Fruit fly (Drosophila melanogaster) whole organism, pupa: ENCODE results near the gene aru.

Source experiments
- CG10348 ChIP-seq: fragments of 200-800 bp; sonication (Bioruptor generic); IDR thresholded peaks from 2 replicates; pipeline ENCODE4 v1.3.6; 2022; ENCODE audit warnings: missing biosample characterization, missing genetic modification characterization
- CG12605 ChIP-seq: fragments of 200-800 bp; sonication (Bioruptor generic); IDR thresholded peaks from 2 replicates; pipeline ENCODE4 v1.3.6; 2022; ENCODE audit warnings: missing biosample characterization, missing genetic modification characterization
- CG14655 ChIP-seq: fragments of 200-800 bp; sonication (Bioruptor generic); optimal IDR thresholded peaks from 3 replicates; lab custom pipeline; 2017; ENCODE audit warnings: mild to moderate bottlenecking, missing biosample characterization, missing genetic modification reagents, missing genetic modification characterization
- CG15710 ChIP-seq: fragments of 200-800 bp; sonication (Bioruptor generic); optimal IDR thresholded peaks from 2 replicates; lab custom pipeline; 2018; ENCODE audit warnings: missing biosample characterization, mild to moderate bottlenecking, missing genetic modification characterization, moderate library complexity
- CG32121 ChIP-seq: fragments of 200-800 bp; sonication (Bioruptor generic); IDR thresholded peaks from 2 replicates; pipeline ENCODE4 v1.3.6; 2022; ENCODE audit warnings: missing biosample characterization, missing genetic modification characterization
- CG4496 ChIP-seq: fragments of 200-800 bp; sonication (Bioruptor generic); IDR thresholded peaks from 3 replicates; pipeline ENCODE4 v1.3.6; 2022; ENCODE audit warnings: missing biosample characterization, missing genetic modification characterization
- CG8159 ChIP-seq: fragments of 200-800 bp; sonication (Bioruptor generic); optimal IDR thresholded peaks from 3 replicates; lab custom pipeline; 2018; ENCODE audit warnings: missing biosample characterization, mild to moderate bottlenecking, missing genetic modification characterization, moderate library complexity
- CG8301 ChIP-seq: fragments of 200-800 bp; sonication (Bioruptor generic); optimal IDR thresholded peaks from 2 replicates; lab custom pipeline; 2018; ENCODE audit warnings: missing biosample characterization, mild to moderate bottlenecking, missing genetic modification characterization
- CG9948 ChIP-seq: fragments of 200-800 bp; sonication (Bioruptor generic); optimal IDR thresholded peaks from 2 replicates; lab custom pipeline; 2018; ENCODE audit warnings: missing biosample characterization, mild to moderate bottlenecking, missing genetic modification characterization, moderate library complexity
- D1 ChIP-seq: fragments of 200-800 bp; sonication (Bioruptor generic); optimal IDR thresholded peaks from 2 replicates; lab custom pipeline; 2018; ENCODE audit warnings: missing biosample characterization, mild to moderate bottlenecking, missing genetic modification characterization, moderate library complexity
- EcR ChIP-seq: fragments of 200-800 bp; sonication (Bioruptor generic); optimal IDR thresholded peaks from 3 replicates; lab custom pipeline; 2019; ENCODE audit warnings: missing biosample characterization, missing genetic modification characterization, mild to moderate bottlenecking, moderate library complexity, missing genetic modification reagents
- Pif1A ChIP-seq: fragments of 200-800 bp; sonication (Bioruptor generic); optimal IDR thresholded peaks from 3 replicates; lab custom pipeline; 2016; ENCODE audit warnings: missing biosample characterization, missing genetic modification characterization
- Pif1B ChIP-seq: fragments of 200-800 bp; sonication (Bioruptor generic); optimal IDR thresholded peaks from 3 replicates; lab custom pipeline; 2016; ENCODE audit warnings: missing biosample characterization, missing genetic modification characterization
- rn ChIP-seq: fragments of 200-800 bp; sonication (Bioruptor generic); IDR thresholded peaks from 2 replicates; pipeline ENCODE4 v1.3.6; 2022; ENCODE audit warnings: missing biosample characterization, missing genetic modification characterization

- TF ChIP-seq Pif1B (GFP tag; lab: Kevin White, UChicago) (no peak), D1 (tag; lab: Kevin White, UChicago) (no peak), CG8159 (tag; lab: Kevin White, UChicago) (peak; percentile 43), CG32121 (peak; percentile 57), CG12605 (GFP tag; lab: Robert Waterston, UW) (no peak), EcR (GFP tag; lab: Kevin White, UChicago) (no peak), CG8301 (tag; lab: Kevin White, UChicago) (peak; percentile 19), CG4496 (GFP tag; lab: Robert Waterston, UW) (no peak; the same call in 2 of the 3 replicates), CG14655 (GFP tag; lab: Kevin White, UChicago) (no peak), CG10348 (GFP tag; lab: Robert Waterston, UW) (no peak), rn (GFP tag; lab: Robert Waterston, UW) (no peak), CG15710 (tag; lab: Kevin White, UChicago) (peak; percentile 21), CG9948 (tag; lab: Kevin White, UChicago) (peak; percentile 16), Pif1A (GFP tag; lab: Kevin White, UChicago) (peak; percentile 26)
Observed at dm6 chr2L:856690-857488, 11.3 kb downstream of the aru start.
